Fruit fly (Drosophila melanogaster) whole organism, embryonic: ENCODE data around the gene CG32645.

ENCODE experiments used
- Ada2b ChIP-seq: fragments of 200-800 bp; sonication (Bioruptor generic); IDR thresholded peaks from 2 replicates; pipeline ENCODE4 v1.3.6; 2022; ENCODE audit warnings: missing biosample characterization, missing genetic modification characterization
- B-H2 ChIP-seq: fragments of 200-800 bp; sonication (Bioruptor generic); optimal IDR thresholded peaks from 2 replicates; lab custom pipeline; 2018; ENCODE audit warnings: missing biosample characterization, mild to moderate bottlenecking, missing genetic modification characterization
- BtbVII ChIP-seq: fragments of 200-800 bp; sonication (Bioruptor generic); optimal IDR thresholded peaks from 3 replicates; lab custom pipeline; 2017; ENCODE audit warnings: missing biosample characterization, mild to moderate bottlenecking, missing genetic modification characterization
- CG10431 ChIP-seq: fragments of 200-800 bp; sonication (Bioruptor generic); optimal IDR thresholded peaks from 3 replicates; lab custom pipeline; 2018; ENCODE audit warnings: missing biosample characterization, mild to moderate bottlenecking, missing genetic modification characterization
- CG11696 ChIP-seq: fragments of 200-800 bp; sonication (Bioruptor generic); IDR thresholded peaks from 2 replicates; pipeline ENCODE4 v1.3.6; 2022; ENCODE audit warnings: missing biosample characterization, missing genetic modification characterization
- CG14014 ChIP-seq: fragments of 200-800 bp; sonication (Bioruptor generic); IDR thresholded peaks from 2 replicates; pipeline ENCODE4 v1.3.6; 2022; ENCODE audit warnings: missing biosample characterization, missing genetic modification characterization
- CG30020 ChIP-seq: fragments of 200-800 bp; optimal IDR thresholded peaks from 2 replicates; lab custom pipeline; 2019; ENCODE audit warnings: missing biosample characterization, mild to moderate bottlenecking, missing genetic modification characterization, moderate library complexity
- CG32532 ChIP-seq: fragments of 200-800 bp; sonication (Bioruptor generic); IDR thresholded peaks from 2 replicates; pipeline ENCODE4 v1.3.6; 2022; ENCODE audit warnings: missing biosample characterization, missing genetic modification characterization
- CG33557 ChIP-seq: fragments of 200-800 bp; sonication (Bioruptor generic); optimal IDR thresholded peaks from 2 replicates; lab custom pipeline; 2019; ENCODE audit warnings: missing biosample characterization, mild to moderate bottlenecking, missing genetic modification characterization, moderate library complexity
- CG34376 ChIP-seq: fragments of 200-800 bp; sonication (Bioruptor generic); optimal IDR thresholded peaks from 2 replicates; lab custom pipeline; 2018; ENCODE audit warnings: missing biosample characterization, mild to moderate bottlenecking, missing genetic modification characterization
- CG3847 ChIP-seq: fragments of 200-800 bp; sonication (Bioruptor generic); IDR thresholded peaks from 2 replicates; pipeline ENCODE4 v1.3.6; 2022; ENCODE audit warnings: missing biosample characterization, missing genetic modification characterization
- CG6254 ChIP-seq: fragments of 200-800 bp; sonication (Bioruptor generic); optimal IDR thresholded peaks from 3 replicates; lab custom pipeline; 2017; ENCODE audit warnings: mild to moderate bottlenecking, missing biosample characterization, missing genetic modification reagents, missing genetic modification characterization
- CG7928 ChIP-seq: fragments of 200-800 bp; sonication (Bioruptor generic); optimal IDR thresholded peaks from 2 replicates; lab custom pipeline; 2017; ENCODE audit warnings: missing biosample characterization, mild to moderate bottlenecking, missing genetic modification characterization
- CG7963 ChIP-seq: fragments of 200-800 bp; sonication (Bioruptor generic); IDR thresholded peaks from 3 replicates; pipeline ENCODE4 v1.3.6; 2022; ENCODE audit warnings: missing biosample characterization, missing genetic modification characterization; ENCODE audit not compliant: partially characterized antibody
- CG7987 ChIP-seq: fragments of 200-800 bp; sonication (Bioruptor generic); optimal IDR thresholded peaks from 2 replicates; lab custom pipeline; 2018; ENCODE audit warnings: missing biosample characterization, mild to moderate bottlenecking, missing genetic modification characterization, moderate library complexity
- CG8089 ChIP-seq: fragments of 200-800 bp; sonication (Bioruptor generic); optimal IDR thresholded peaks from 3 replicates; lab custom pipeline; 2016; ENCODE audit warnings: missing biosample characterization, missing genetic modification characterization
- CG8359 ChIP-seq: fragments of 200-800 bp; sonication (Bioruptor generic); optimal IDR thresholded peaks from 2 replicates; lab custom pipeline; 2017; ENCODE audit warnings: missing biosample characterization, mild to moderate bottlenecking, missing genetic modification characterization, borderline replicate concordance
- CG8765 ChIP-seq: fragments of 200-800 bp; sonication (Bioruptor generic); IDR thresholded peaks from 2 replicates; pipeline ENCODE4 v1.3.6; 2022; ENCODE audit warnings: missing biosample characterization, missing genetic modification characterization
- CG9437 ChIP-seq: fragments of 200-800 bp; sonication (Bioruptor generic); optimal IDR thresholded peaks from 2 replicates; lab custom pipeline; 2018; ENCODE audit warnings: missing biosample characterization, mild to moderate bottlenecking, missing genetic modification characterization
- CG9727 ChIP-seq: fragments of 200-800 bp; sonication (Bioruptor generic); optimal IDR thresholded peaks from 3 replicates; lab custom pipeline; 2017; ENCODE audit warnings: missing biosample characterization, mild to moderate bottlenecking, missing genetic modification characterization
- CHES-1-like ChIP-seq: fragments of 200-800 bp; sonication (Bioruptor generic); optimal IDR thresholded peaks from 2 replicates; lab custom pipeline; 2016; ENCODE audit warnings: missing biosample characterization, missing genetic modification characterization
- Dfd ChIP-seq, 2 experiments: fragments of >200 bp; optimal IDR thresholded peaks; 2 replicates each; lab custom pipeline; 2017; ENCODE audit warnings: missing biosample characterization in 2 of 2, missing genetic modification characterization in 2 of 2
- H15 ChIP-seq: fragments of 200-800 bp; sonication (Bioruptor generic); IDR thresholded peaks from 3 replicates; pipeline ENCODE4 v1.3.6; 2022; ENCODE audit warnings: missing biosample characterization, missing genetic modification characterization
- HLH54F ChIP-seq: fragments of 200-800 bp; sonication (Bioruptor generic); optimal IDR thresholded peaks from 3 replicates; lab custom pipeline; 2016; ENCODE audit warnings: missing biosample characterization, missing genetic modification characterization
- HmgZ ChIP-seq: fragments of 200-800 bp; sonication (Bioruptor generic); optimal IDR thresholded peaks from 2 replicates; lab custom pipeline; 2018; ENCODE audit warnings: missing biosample characterization, mild to moderate bottlenecking, missing genetic modification characterization
- Hmx ChIP-seq: fragments of 200-800 bp; sonication (Bioruptor generic); optimal IDR thresholded peaks from 2 replicates; lab custom pipeline; 2016; ENCODE audit warnings: missing biosample characterization, missing genetic modification characterization
- Hr51 ChIP-seq, 2 experiments: fragments of 200-800 bp; sonication (Bioruptor generic); optimal IDR thresholded peaks; 2 replicates in 1 of 2; 3 replicates in 1 of 2; lab custom pipeline; 2016 to 2018; ENCODE audit warnings: missing biosample characterization in 2 of 2, missing genetic modification characterization in 2 of 2, mild to moderate bottlenecking in 1 of 2, moderate library complexity in 1 of 2
- Stat92E ChIP-seq, 3 experiments: fragments of >200 bp in 2 of 3; fragments of 200-800 bp in 1 of 3; sonication (Bioruptor generic) in 1 of 3; optimal IDR thresholded peaks; 2 replicates each; lab custom pipeline; 2017 to 2019; ENCODE audit warnings: missing biosample characterization in 3 of 3, missing genetic modification characterization in 3 of 3, mild to moderate bottlenecking in 1 of 3, moderate library complexity in 1 of 3
- abd-A ChIP-seq: fragments of 200-800 bp; sonication (Bioruptor generic); optimal IDR thresholded peaks from 3 replicates; lab custom pipeline; 2019; ENCODE audit warnings: missing biosample characterization, mild to moderate bottlenecking, missing genetic modification characterization, moderate library complexity
- ato ChIP-seq: fragments of 200-800 bp; sonication (Bioruptor generic); IDR thresholded peaks from 2 replicates; pipeline ENCODE4 v1.3.6; 2022; ENCODE audit warnings: missing biosample characterization, missing genetic modification characterization; ENCODE audit not compliant: partially characterized antibody
- br ChIP-seq: fragments of >200 bp; optimal IDR thresholded peaks from 2 replicates; lab custom pipeline; 2017
- cg ChIP-seq: fragments of 200-800 bp; sonication (Bioruptor generic); optimal IDR thresholded peaks from 3 replicates; lab custom pipeline; 2019; ENCODE audit warnings: missing biosample characterization, mild to moderate bottlenecking, missing genetic modification characterization, moderate library complexity
- crol ChIP-seq: fragments of 200-800 bp; sonication (Bioruptor generic); IDR thresholded peaks from 2 replicates; pipeline ENCODE4 v1.3.6; 2022; ENCODE audit warnings: missing biosample characterization, missing genetic modification characterization
- disco-r ChIP-seq: fragments of 200-800 bp; sonication (Bioruptor generic); optimal IDR thresholded peaks from 2 replicates; lab custom pipeline; 2016; ENCODE audit warnings: missing biosample characterization, missing genetic modification characterization
- fu2 ChIP-seq: fragments of 200-800 bp; sonication (Bioruptor generic); optimal IDR thresholded peaks from 2 replicates; lab custom pipeline; 2016; ENCODE audit warnings: missing biosample characterization, missing genetic modification characterization
- grn ChIP-seq: fragments of 200-800 bp; sonication (Bioruptor generic); optimal IDR thresholded peaks from 3 replicates; lab custom pipeline; 2017; ENCODE audit warnings: missing biosample characterization, missing genetic modification characterization
- h ChIP-seq: fragments of >200 bp; optimal IDR thresholded peaks from 2 replicates; lab custom pipeline; 2017
- her ChIP-seq: fragments of 200-800 bp; sonication (Bioruptor generic); optimal IDR thresholded peaks from 2 replicates; lab custom pipeline; 2016; ENCODE audit warnings: missing biosample characterization, missing genetic modification characterization
- kah ChIP-seq: fragments of 200-800 bp; sonication (Bioruptor generic); optimal IDR thresholded peaks from 2 replicates; lab custom pipeline; 2018; ENCODE audit warnings: missing biosample characterization, mild to moderate bottlenecking, missing genetic modification characterization
- kay ChIP-seq: fragments of 200-800 bp; sonication (Bioruptor generic); optimal IDR thresholded peaks from 2 replicates; lab custom pipeline; 2016; ENCODE audit warnings: missing biosample characterization, missing genetic modification characterization
- p53 ChIP-seq: fragments of 200-800 bp; sonication (Bioruptor generic); optimal IDR thresholded peaks from 2 replicates; lab custom pipeline; 2016; ENCODE audit warnings: missing biosample characterization, missing genetic modification characterization
- sima ChIP-seq: fragments of 200-800 bp; sonication (Bioruptor generic); optimal IDR thresholded peaks from 2 replicates; lab custom pipeline; 2016; ENCODE audit warnings: missing biosample characterization, missing genetic modification characterization
- sisA ChIP-seq: fragments of 200-800 bp; sonication (Bioruptor generic); IDR thresholded peaks from 2 replicates; pipeline ENCODE4 v1.3.6; 2022; ENCODE audit warnings: missing biosample characterization, missing genetic modification characterization
- ssp ChIP-seq: fragments of 200-800 bp; sonication (Bioruptor generic); IDR thresholded peaks from 2 replicates; pipeline ENCODE4 v1.3.6; 2022; ENCODE audit warnings: missing biosample characterization, missing genetic modification characterization
- tap ChIP-seq: fragments of 200-800 bp; optimal IDR thresholded peaks from 3 replicates; lab custom pipeline; 2019; ENCODE audit warnings: missing biosample characterization, mild to moderate bottlenecking, missing genetic modification characterization, moderate library complexity
- toy ChIP-seq: fragments of 200-800 bp; sonication (Bioruptor generic); IDR thresholded peaks from 2 replicates; pipeline ENCODE4 v1.3.6; 2022; ENCODE audit warnings: missing biosample characterization, missing genetic modification characterization
- trem ChIP-seq: fragments of 200-800 bp; optimal IDR thresholded peaks from 3 replicates; lab custom pipeline; 2019; ENCODE audit warnings: missing biosample characterization, mild to moderate bottlenecking, missing genetic modification characterization, moderate library complexity
- trh ChIP-seq: fragments of 200-800 bp; sonication (Bioruptor generic); optimal IDR thresholded peaks from 2 replicates; lab custom pipeline; 2016; ENCODE audit warnings: missing biosample characterization, missing genetic modification characterization
- vnd ChIP-seq: fragments of 200-800 bp; sonication (Bioruptor generic); IDR thresholded peaks from 3 replicates; pipeline ENCODE4 v1.3.6; 2022; ENCODE audit warnings: missing biosample characterization, missing genetic modification characterization; ENCODE audit not compliant: partially characterized antibody
- wek ChIP-seq: fragments of 200-800 bp; sonication (Bioruptor generic); optimal IDR thresholded peaks from 3 replicates; lab custom pipeline; 2018; ENCODE audit warnings: missing biosample characterization, mild to moderate bottlenecking, missing genetic modification characterization, moderate library complexity

The CG32645 gene

DNA sequence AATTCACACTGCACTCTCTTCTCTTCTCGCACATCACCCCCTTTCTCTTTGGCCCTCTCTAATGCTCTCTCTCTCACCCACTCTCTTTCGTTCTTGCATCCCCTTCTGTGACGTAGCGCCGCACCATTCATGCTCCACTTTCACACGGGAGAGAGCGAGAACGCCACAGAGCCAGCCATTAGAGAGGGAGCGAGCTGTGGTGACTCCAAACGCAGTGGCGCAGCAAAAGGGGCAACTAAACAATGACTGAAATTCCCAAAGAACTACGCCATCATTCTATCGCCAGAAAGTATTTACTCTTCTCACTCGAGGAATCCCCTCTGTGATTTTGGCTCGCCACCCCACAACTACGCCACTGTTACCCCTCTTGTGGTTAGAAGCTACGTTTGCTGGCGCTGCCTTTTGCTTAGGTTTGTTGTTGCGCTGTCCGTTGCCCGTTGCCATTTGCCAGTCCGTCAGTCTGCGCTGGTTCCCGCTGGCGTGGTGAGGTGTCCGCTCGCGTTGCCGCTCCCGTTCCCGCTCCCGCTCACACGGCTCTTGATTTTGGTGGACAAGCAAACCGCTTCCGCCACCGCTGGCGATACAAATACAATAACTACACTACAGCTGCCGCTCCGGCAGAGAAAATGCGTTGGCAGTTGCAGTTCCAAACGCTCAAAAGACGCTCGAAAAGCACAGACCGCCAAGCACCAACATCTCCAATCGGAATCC, 7.8 kb upstream of the CG32645 start (continued):
- TF ChIP-seq CG8359 (GFP tag; lab: Kevin White, UChicago): peak; percentile 92
- TF ChIP-seq CG34376 (GFP tag; lab: Kevin White, UChicago): peak; percentile 99
- TF ChIP-seq trem: peak; percentile 90
- peak; percentile 98 for TF ChIP-seq CG9727 (GFP tag; lab: Kevin White, UChicago)
- no peak for TF ChIP-seq Dfd (GFP tag; optimal IDR thresholded peaks at IDR 0.05; lab: Kevin White, UChicago)
- TF ChIP-seq fu2: peak; percentile 99
- TF ChIP-seq CG7928: peak; percentile 85
- no peak for TF ChIP-seq cg (GFP tag; lab: Kevin White, UChicago)
- peak; percentile 96 for TF ChIP-seq wek
- peak; percentile 99 for TF ChIP-seq CG8765
- TF ChIP-seq CG6254 (GFP tag; lab: Kevin White, UChicago): peak; percentile 94
- TF ChIP-seq CG30020 (tag; lab: Kevin White, UChicago): peak; percentile 80
- TF ChIP-seq abd-A (tag; lab: Kevin White, UChicago): peak; percentile 96
- no peak for TF ChIP-seq CG7963 (GFP tag; lab: Robert Waterston, UW)
- peak; percentile 95 for TF ChIP-seq CG7987 (GFP tag; lab: Kevin White, UChicago)
- TF ChIP-seq p53: peak; percentile 97
- peak; percentile 100 for TF ChIP-seq CG32532 (GFP tag; lab: Robert Waterston, UW)
- TF ChIP-seq trh (GFP tag; lab: Kevin White, UChicago): peak; percentile 95
- TF ChIP-seq CG8089 (GFP tag; lab: Kevin White, UChicago): peak; percentile 98
- no peak for TF ChIP-seq ato
- TF ChIP-seq disco-r: peak; percentile 99
- TF ChIP-seq HmgZ (tag; lab: Kevin White, UChicago): peak; percentile 99
- peak; percentile 99 for TF ChIP-seq CG3847
- TF ChIP-seq CG10431 (GFP tag; lab: Kevin White, UChicago): peak; percentile 91
- TF ChIP-seq kay: peak; percentile 99
- peak; percentile 96 for TF ChIP-seq Hmx (GFP tag; lab: Kevin White, UChicago)
- peak; percentile 98 for TF ChIP-seq her (GFP tag; lab: Kevin White, UChicago)
- TF ChIP-seq CG11696 (GFP tag; lab: Robert Waterston, UW): peak; percentile 95
- peak; percentile 96 for TF ChIP-seq kah (GFP tag; lab: Kevin White, UChicago)
- TF ChIP-seq sisA (GFP tag; lab: Robert Waterston, UW): peak; percentile 99
- peak; percentile 92 for TF ChIP-seq CG9437 (GFP tag; lab: Kevin White, UChicago)
- TF ChIP-seq CG33557: peak; percentile 93
- peak; percentile 99 for TF ChIP-seq CHES-1-like (GFP tag; lab: Kevin White, UChicago)
- peak; percentile 99 for TF ChIP-seq CG14014 (GFP tag; lab: Robert Waterston, UW)
- peak; percentile 97 for TF ChIP-seq tap (tag; lab: Kevin White, UChicago)
- TF ChIP-seq h (lab: Kevin White, UChicago): no peak
- TF ChIP-seq Hr51 (GFP tag; optimal IDR thresholded peaks at IDR 0.05; lab: Kevin White, UChicago): peak; percentile 98 to 99
- peak in 1 of 3 experiments; percentile 89 for TF ChIP-seq Stat92E (GFP tag; optimal IDR thresholded peaks at IDR 0.05; lab: Kevin White, UChicago)
- no peak for TF ChIP-seq br (lab: Kevin White, UChicago)
- peak; percentile 99 for TF ChIP-seq BtbVII (GFP tag; lab: Kevin White, UChicago)
- TF ChIP-seq sima (GFP tag; lab: Kevin White, UChicago): peak; percentile 97
- TF ChIP-seq grn (GFP tag; lab: Kevin White, UChicago): peak; percentile 89
- peak; percentile 99 for TF ChIP-seq Ada2b (GFP tag; lab: Robert Waterston, UW)
- TF ChIP-seq H15: peak; percentile 99
- peak; percentile 95 for TF ChIP-seq ssp (GFP tag; lab: Robert Waterston, UW)
- TF ChIP-seq B-H2 (GFP tag; lab: Kevin White, UChicago): peak; percentile 98
- no peak for TF ChIP-seq vnd (GFP tag; lab: Robert Waterston, UW)
- TF ChIP-seq HLH54F: peak; percentile 99
- peak; percentile 91 for TF ChIP-seq crol
- TF ChIP-seq toy (GFP tag; lab: Robert Waterston, UW): peak; percentile 98
